Worm (Caenorhabditis elegans) whole organism, late embryonic: ENCODE data around the gene Y45F3A.8.

Experiments
- K09A11.1 ChIP-seq: sonication (generic microtip); optimal IDR thresholded peaks from 2 replicates; lab custom pipeline; 2017; ENCODE audit warnings: antibody characterized with exemption, mild to moderate bottlenecking, missing genetic modification characterization, missing compliant biosample characterization; ENCODE audit not compliant: insufficient read depth
- ahr-1 ChIP-seq: sonication (generic microtip); optimal IDR thresholded peaks from 2 replicates; lab custom pipeline; 2016; ENCODE audit warnings: missing genetic modification characterization, missing compliant biosample characterization
- ama-1 ChIP-seq: fragments of 150-350 bp; optimal IDR thresholded peaks from 2 replicates; lab custom pipeline; 2014
- ceh-14 ChIP-seq: sonication (generic microtip); optimal IDR thresholded peaks from 2 replicates; lab custom pipeline; 2016; ENCODE audit warnings: missing genotype, missing genetic modification characterization, missing compliant biosample characterization
- ceh-2 ChIP-seq: sonication (generic microtip); optimal IDR thresholded peaks from 2 replicates; lab custom pipeline; 2016; ENCODE audit warnings: missing genotype, missing genetic modification characterization, missing compliant biosample characterization
- ceh-30 ChIP-seq: fragments of 150-350 bp; optimal IDR thresholded peaks from 2 replicates; lab custom pipeline; 2014; ENCODE audit warnings: missing biosample characterization, missing genetic modification characterization
- ceh-45 ChIP-seq: fragments of 200-800 bp; sonication (Bioruptor generic); IDR thresholded peaks from 2 replicates; pipeline ENCODE4 v1.3.6; 2022; ENCODE audit warnings: missing genetic modification reagents, missing genetic modification characterization, missing compliant biosample characterization
- ceh-9 ChIP-seq: sonication (generic microtip); optimal IDR thresholded peaks from 2 replicates; lab custom pipeline; 2016; ENCODE audit warnings: mild to moderate bottlenecking, missing genetic modification characterization, inconsistent platforms, missing compliant biosample characterization
- che-1 ChIP-seq: sonication (generic microtip); optimal IDR thresholded peaks from 2 replicates; lab custom pipeline; 2016; ENCODE audit warnings: mild to moderate bottlenecking, missing genetic modification characterization, missing compliant biosample characterization
- dmd-4 ChIP-seq: sonication (generic microtip); optimal IDR thresholded peaks from 2 replicates; lab custom pipeline; 2016; ENCODE audit warnings: borderline replicate concordance, missing genetic modification characterization, missing compliant biosample characterization
- elt-2 ChIP-seq: sonication (generic microtip); optimal IDR thresholded peaks from 2 replicates; lab custom pipeline; 2016; ENCODE audit warnings: missing genetic modification reagents, missing genetic modification characterization, missing compliant biosample characterization
- ets-4 ChIP-seq: sonication (generic microtip); optimal IDR thresholded peaks from 2 replicates; lab custom pipeline; 2016; ENCODE audit warnings: missing genetic modification characterization, missing compliant biosample characterization
- fax-1 ChIP-seq: sonication (generic microtip); optimal IDR thresholded peaks from 2 replicates; lab custom pipeline; 2016; ENCODE audit warnings: missing genotype, missing genetic modification characterization, missing compliant biosample characterization
- hlh-15 ChIP-seq: sonication (generic microtip); optimal IDR thresholded peaks from 2 replicates; lab custom pipeline; 2016; ENCODE audit warnings: missing genetic modification characterization, missing compliant biosample characterization
- hlh-6 ChIP-seq: sonication (generic microtip); optimal IDR thresholded peaks from 2 replicates; lab custom pipeline; 2016; ENCODE audit warnings: missing genotype, missing genetic modification characterization, missing compliant biosample characterization
- hlh-8 ChIP-seq: sonication (generic microtip); optimal IDR thresholded peaks from 2 replicates; lab custom pipeline; 2016; ENCODE audit warnings: missing genotype, missing genetic modification characterization, missing compliant biosample characterization
- lin-11 ChIP-seq: fragments of 200-800 bp; sonication (Bioruptor generic); optimal IDR thresholded peaks from 2 replicates; lab custom pipeline; 2018; ENCODE audit warnings: mild to moderate bottlenecking, missing genetic modification characterization, missing compliant biosample characterization
- mec-3 ChIP-seq: sonication (generic microtip); optimal IDR thresholded peaks from 2 replicates; lab custom pipeline; 2016; ENCODE audit warnings: borderline replicate concordance, missing genetic modification characterization, missing compliant biosample characterization
- nfya-1 ChIP-seq: sonication (generic microtip); optimal IDR thresholded peaks from 2 replicates; lab custom pipeline; 2017; ENCODE audit warnings: missing genetic modification characterization, mild to moderate bottlenecking, missing compliant biosample characterization, antibody characterized with exemption, moderate library complexity
- npax-4 ChIP-seq: sonication (generic microtip); optimal IDR thresholded peaks from 2 replicates; lab custom pipeline; 2016; ENCODE audit warnings: missing genetic modification characterization, missing compliant biosample characterization
- odd-2 ChIP-seq: sonication (generic microtip); optimal IDR thresholded peaks from 2 replicates; lab custom pipeline; 2017; ENCODE audit warnings: antibody characterized with exemption, mild to moderate bottlenecking, missing genetic modification characterization, missing compliant biosample characterization
- pha-2 ChIP-seq: sonication (generic microtip); optimal IDR thresholded peaks from 2 replicates; lab custom pipeline; 2017; ENCODE audit warnings: mild to moderate bottlenecking, missing genetic modification characterization, missing compliant biosample characterization
- pha-4 ChIP-seq: fragments of 150-350 bp; optimal IDR thresholded peaks from 2 replicates; lab custom pipeline; 2018; ENCODE audit warnings: missing biosample characterization, missing genetic modification reagents, missing genetic modification characterization
- sox-2 ChIP-seq: fragments of 200-800 bp; sonication (Bioruptor generic); IDR thresholded peaks from 2 replicates; pipeline ENCODE4 v1.3.6; 2022; ENCODE audit warnings: missing genetic modification reagents, missing genetic modification characterization, missing compliant biosample characterization
- sox-4 ChIP-seq: sonication (generic microtip); optimal IDR thresholded peaks from 2 replicates; lab custom pipeline; 2017; ENCODE audit warnings: mild to moderate bottlenecking, missing genetic modification characterization, inconsistent platforms, missing compliant biosample characterization
- unc-42 ChIP-seq: sonication (generic microtip); optimal IDR thresholded peaks from 2 replicates; lab custom pipeline; 2016; ENCODE audit warnings: missing genotype, missing genetic modification characterization, missing compliant biosample characterization
- unc-55 ChIP-seq: sonication (generic microtip); optimal IDR thresholded peaks from 2 replicates; lab custom pipeline; 2017; ENCODE audit warnings: missing biosample characterization, missing genetic modification reagents, missing genetic modification characterization
- unc-86 ChIP-seq: sonication (generic microtip); optimal IDR thresholded peaks from 2 replicates; lab custom pipeline; 2016; ENCODE audit warnings: missing genetic modification characterization, missing compliant biosample characterization
- zip-5 ChIP-seq: sonication (generic microtip); optimal IDR thresholded peaks from 2 replicates; lab custom pipeline; 2016; ENCODE audit warnings: missing genetic modification characterization, missing compliant biosample characterization
- ztf-16 ChIP-seq: sonication (generic microtip); optimal IDR thresholded peaks from 2 replicates; lab custom pipeline; 2017; ENCODE audit warnings: missing genetic modification characterization, missing compliant biosample characterization

Gene Y45F3A.8

DNA sequence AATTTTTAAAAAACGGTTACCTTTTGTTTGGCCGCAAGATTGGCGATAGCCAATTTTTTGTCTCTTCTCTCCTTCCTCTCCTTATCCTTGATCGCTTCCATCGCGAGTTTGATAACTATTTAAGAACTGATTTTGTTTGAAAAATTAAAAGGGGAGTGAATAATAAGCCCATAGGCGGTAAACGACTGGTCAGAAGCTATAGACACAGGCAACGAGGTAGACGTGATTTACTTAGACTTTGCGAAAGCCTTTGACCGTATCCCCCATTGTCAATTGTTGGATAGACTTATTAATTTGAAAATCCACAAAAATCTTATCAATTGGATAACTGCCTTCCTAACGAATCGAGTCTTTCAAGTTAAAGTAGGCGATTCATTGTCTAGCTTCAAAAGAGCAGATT is 6.4 kb downstream of the Y45F3A.8 start, which contains the start of gene Y45F3A.5:
TSS of gene Y45F3A.5 (minus strand) at position 101 of the 400 bp plus-strand sequence.
- TF ChIP-seq ets-4 (tag; lab: Kevin White, UChicago), result no peak
- no peak for TF ChIP-seq ama-1 (lab: Kevin White, UChicago)
- no peak for TF ChIP-seq unc-55 (GFP tag; lab: Kevin White, UChicago)
- no peak for TF ChIP-seq sox-2
- TF ChIP-seq hlh-8, result no peak
- no peak for TF ChIP-seq ceh-14 (tag; lab: Kevin White, UChicago)

DNA sequence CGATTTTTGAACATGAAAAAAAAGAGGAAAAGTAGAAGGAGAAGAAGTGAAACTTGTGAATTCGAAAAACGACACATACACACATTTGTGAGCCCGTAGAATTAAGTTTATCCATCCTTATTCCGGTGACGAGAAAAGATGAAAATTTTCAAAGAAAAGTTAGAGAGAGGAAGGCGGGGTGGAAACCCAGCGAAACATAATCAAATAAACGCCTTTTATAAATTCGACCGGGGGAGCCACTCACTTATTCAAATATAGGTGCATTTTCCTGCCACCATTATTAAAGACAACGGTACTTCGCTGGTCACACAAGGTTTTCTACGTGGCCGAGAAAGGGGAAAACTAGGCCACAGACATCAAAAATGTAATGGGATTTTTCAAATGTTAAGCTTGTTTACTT is 9.1 kb downstream of the Y45F3A.8 start:
- TF ChIP-seq unc-42 (peak; percentile 91), dmd-4 (tag; lab: Kevin White, UChicago) (no peak), ets-4 (tag; lab: Kevin White, UChicago) (no peak), che-1 (tag; lab: Kevin White, UChicago) (no peak)

DNA sequence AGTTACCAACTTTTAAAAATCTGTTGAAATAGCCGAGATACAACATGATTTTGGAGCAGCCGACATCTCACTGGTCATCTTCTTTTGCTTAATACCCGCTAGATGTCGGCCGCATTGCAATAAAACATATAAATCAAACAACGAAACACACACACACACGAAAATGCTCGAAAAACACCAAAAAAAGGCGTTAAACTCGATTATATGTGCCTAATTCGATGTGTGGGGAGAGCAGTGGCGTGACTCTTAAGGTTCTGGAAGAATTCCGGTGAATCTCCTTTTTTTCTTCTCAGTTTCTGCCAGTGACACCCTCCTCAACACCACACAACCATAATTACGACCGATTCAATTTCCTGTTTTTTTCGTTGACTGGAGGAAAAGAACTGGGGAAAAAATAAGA is 12.4 kb downstream of the Y45F3A.8 start:
- TF ChIP-seq ceh-9 (no peak), unc-42 (peak; percentile 13)

DNA sequence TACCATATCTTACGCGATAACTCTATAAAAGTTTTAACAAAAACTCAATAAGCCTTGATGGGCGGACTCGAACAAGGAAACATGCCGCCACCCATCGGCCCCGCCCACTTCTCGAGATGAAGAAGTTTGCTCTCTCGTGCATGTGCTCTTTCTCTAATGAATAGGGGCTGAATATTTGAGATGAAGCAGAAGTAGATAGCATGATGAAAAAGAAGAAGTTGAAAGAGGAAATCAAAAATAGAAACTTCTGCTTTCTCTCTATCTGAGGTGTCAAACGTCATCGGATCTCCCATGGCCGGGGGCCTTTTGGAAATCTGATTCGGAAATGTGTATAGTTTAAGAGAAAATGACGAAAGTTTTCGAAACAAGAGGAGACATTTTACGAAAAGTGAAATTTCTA is 13.8 kb downstream of the Y45F3A.8 start:
- TF ChIP-seq unc-42 (peak; percentile 20), ceh-45 (GFP tag; lab: Robert Waterston, UW) (no peak)

DNA sequence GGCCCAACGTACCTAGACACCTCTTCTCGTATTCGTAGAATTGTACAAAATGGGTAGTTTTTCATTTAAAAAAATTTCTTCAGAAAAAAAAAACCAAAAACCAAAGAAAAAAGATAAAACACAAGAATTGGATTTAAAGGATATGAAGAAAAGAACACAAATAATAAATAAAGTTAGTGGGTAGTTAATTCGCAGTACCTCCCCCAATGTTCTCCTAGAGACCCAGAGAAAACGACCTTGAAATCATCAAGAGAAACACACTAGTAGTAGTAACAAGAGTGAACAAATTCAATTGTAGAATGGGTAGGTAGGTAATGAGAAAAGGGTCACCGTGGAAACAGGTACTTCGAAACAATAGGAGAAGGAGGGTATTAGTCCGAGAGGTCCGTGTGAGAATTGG is 14.8 kb downstream of the Y45F3A.8 start:
- TF ChIP-seq unc-42 (peak; percentile 13), fax-1 (no peak)

DNA sequence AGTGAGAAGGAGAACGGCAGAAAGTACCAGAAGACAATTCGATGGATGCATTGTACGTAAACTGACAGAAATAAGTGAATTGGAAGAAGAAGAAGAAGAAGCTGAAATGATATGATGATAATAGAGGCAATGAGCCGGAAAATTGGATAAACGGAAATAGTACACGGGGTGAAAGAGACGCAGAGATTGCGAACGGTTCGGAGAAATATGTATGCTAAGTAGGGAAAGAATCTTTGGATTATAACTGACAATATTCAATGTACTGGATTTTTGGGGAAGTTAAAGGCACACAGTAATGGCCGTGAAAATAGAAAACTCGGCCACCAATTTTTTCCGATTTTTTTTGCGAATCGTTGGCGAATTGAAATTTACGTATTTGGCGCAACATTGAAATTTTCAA is 17.3 kb downstream of the Y45F3A.8 start, which contains the start of gene Y45F3A.4:
TSS of gene Y45F3A.4 (minus strand) at position 101 of the 400 bp plus-strand sequence.
- no peak for TF ChIP-seq K09A11.1 (tag; lab: Kevin White, UChicago)
- no peak for TF ChIP-seq ceh-9
- TF ChIP-seq unc-86 (tag; lab: Kevin White, UChicago), result no peak
- no peak for TF ChIP-seq mec-3 (tag; lab: Kevin White, UChicago)
- TF ChIP-seq npax-4, result no peak
- no peak for TF ChIP-seq pha-2 (tag; lab: Kevin White, UChicago)
- no peak for TF ChIP-seq che-1 (tag; lab: Kevin White, UChicago)
- TF ChIP-seq ama-1 (lab: Kevin White, UChicago), result no peak
- TF ChIP-seq ztf-16 (tag; lab: Kevin White, UChicago), result no peak
- no peak for TF ChIP-seq ceh-2 (tag; lab: Kevin White, UChicago)
- TF ChIP-seq hlh-6 (tag; lab: Kevin White, UChicago), result no peak
- no peak for TF ChIP-seq lin-11
- TF ChIP-seq sox-4 (tag; lab: Kevin White, UChicago), result no peak
- TF ChIP-seq ahr-1, result no peak
- no peak for TF ChIP-seq zip-5 (tag; lab: Kevin White, UChicago)
- TF ChIP-seq hlh-15 (tag; lab: Kevin White, UChicago), result no peak

DNA sequence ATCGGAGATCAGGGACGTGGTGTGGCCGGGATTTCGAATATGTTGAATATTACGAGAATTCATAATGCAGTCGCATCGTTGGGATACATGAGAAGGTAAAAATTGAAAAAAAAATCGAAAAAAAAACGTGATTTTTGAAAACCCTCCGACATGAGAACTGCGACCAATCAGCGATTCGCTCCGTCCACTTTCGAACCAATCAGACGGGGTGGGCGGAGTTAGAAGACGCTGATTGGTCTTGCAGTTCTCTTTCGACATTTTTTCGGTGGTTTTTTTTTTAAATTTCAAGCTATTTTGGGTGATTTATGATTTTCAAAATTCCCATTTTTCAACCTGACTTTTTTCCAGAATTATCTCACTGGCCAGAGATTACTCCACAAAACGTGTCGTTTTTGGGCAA is 23.4 kb downstream of the Y45F3A.8 start:
- TF ChIP-seq nfya-1 (tag; lab: Kevin White, UChicago), result peak; percentile 75
- TF ChIP-seq K09A11.1 (tag; lab: Kevin White, UChicago), result no peak
- no peak for TF ChIP-seq unc-55 (GFP tag; lab: Kevin White, UChicago)
- TF ChIP-seq odd-2 (tag; lab: Kevin White, UChicago), result no peak
- no peak for TF ChIP-seq ceh-30 (tag; lab: Kevin White, UChicago)

DNA sequence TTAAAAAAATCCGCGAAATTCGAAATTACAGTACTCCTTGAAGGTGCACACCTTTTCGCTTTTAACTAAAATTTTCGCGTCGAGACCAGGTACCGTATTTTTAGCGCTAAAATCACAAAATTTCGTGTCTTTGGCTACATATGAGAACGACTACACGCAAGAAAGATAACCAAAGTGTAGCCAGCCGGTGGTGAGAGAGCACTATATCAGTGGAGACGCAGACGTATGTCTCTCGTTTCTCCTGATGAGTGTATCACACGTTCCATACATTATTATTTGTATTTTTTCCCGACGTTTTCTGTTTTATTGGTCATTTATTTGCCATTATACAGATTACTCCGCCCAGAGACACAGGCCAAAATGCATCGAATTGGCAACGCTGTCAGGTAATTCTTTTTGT is 26.7 kb downstream of the Y45F3A.8 start, which contains the start of gene acdh-11:
TSS of gene acdh-11 (plus strand) at position 333 of the 400 bp plus-strand sequence.
- TF ChIP-seq elt-2 (tag; lab: Kevin White, UChicago) (peak; percentile 19), sox-4 (tag; lab: Kevin White, UChicago) (no peak), pha-4 (tag; lab: Kevin White, UChicago) (no peak)
- TF ChIP-seq, all 69 proteins: peak for 1
